Worm (Caenorhabditis elegans): ENCODE data around the gene Y67H2A.10.

Y67H2A.10 gene

ce11 chrIV:13311331-13312034, 22.2 kb upstream of the Y67H2A.10 start (continued):
- TF ChIP-seq rec-8 (tag; optimal IDR thresholded peaks at IDR 0.05) (no peak), ama-1 (optimal IDR thresholded peaks at IDR 0.05) (no peak), ama-1 (GFP tag; optimal IDR thresholded peaks at IDR 0.05) (no peak), mes-4 (tag; optimal IDR thresholded peaks at IDR 0.05) (no peak), ztf-25 (GFP tag; IDR thresholded peaks at IDR 0.05) (no peak), F57C9.4 (tag; optimal IDR thresholded peaks at IDR 0.05) (no peak), F39B2.1 (GFP tag; IDR thresholded peaks at IDR 0.05) (no peak), F57A8.1 (GFP tag; optimal IDR thresholded peaks at IDR 0.05) (no peak), aptf-2 (GFP tag; conservative IDR thresholded peaks at IDR 0.05) (no peak), tbp1 (GFP tag; optimal IDR thresholded peaks at IDR 0.05) (no peak), F52B5.7 (tag; optimal IDR thresholded peaks at IDR 0.05) (no peak), let-607 (tag; optimal IDR thresholded peaks at IDR 0.05) (no peak), Y79H2A.3 (GFP tag; conservative IDR thresholded peaks at IDR 0.05) (no peak), sptf-2 (GFP tag; optimal IDR thresholded peaks at IDR 0.05) (no peak), hlh-26 (GFP tag; conservative IDR thresholded peaks at IDR 0.05) (no peak), madf-10 (tag; optimal IDR thresholded peaks at IDR 0.05) (no peak), hmg-1.2 (GFP tag; IDR thresholded peaks at IDR 0.05) (peak; percentile 26; the same call in 1 of the 2 replicates), Y95B8A.8 (GFP tag; IDR thresholded peaks at IDR 0.05) (no peak), egl-44 (GFP tag; IDR thresholded peaks at IDR 0.05) (no peak), mcd-1 (GFP tag; IDR thresholded peaks at IDR 0.05) (0 out of 2 replicates have a peak, but pooled peaks have one; percentile 31), unc-130 (GFP tag; optimal IDR thresholded peaks at IDR 0.05) (no peak), lin-40 (tag; optimal IDR thresholded peaks at IDR 0.05) (no peak), lin-35 (GFP tag; optimal IDR thresholded peaks at IDR 0.05) (no peak), nfyb-1 (GFP tag; IDR thresholded peaks at IDR 0.05) (peak; percentile 10; the same call in 1 of the 2 replicates), dpff-1 (tag; optimal IDR thresholded peaks at IDR 0.05) (no peak), hsf-1 (GFP tag; IDR thresholded peaks at IDR 0.05) (peak; percentile 52; the same call in 1 of the 2 replicates), dox-1 (GFP tag; IDR thresholded peaks at IDR 0.05) (no peak), chd-7 (tag; optimal IDR thresholded peaks at IDR 0.05) (no peak), F55B11.4 (tag; optimal IDR thresholded peaks at IDR 0.05; ENCODE audit: borderline replicate concordance, insufficient read depth) (no peak), D2030.7 (GFP tag; IDR thresholded peaks at IDR 0.05) (peak; percentile 41; the same call in 1 of the 2 replicates), efl-1 (GFP tag; optimal IDR thresholded peaks at IDR 0.05) (peak; percentile 37), B0261.1 (tag; optimal IDR thresholded peaks at IDR 0.05) (no peak), Y67H2A.10 (GFP tag; conservative IDR thresholded peaks at IDR 0.05) (no peak), attf-6 (GFP tag; IDR thresholded peaks at IDR 0.05) (peak; percentile 66), madf-6 (GFP tag; IDR thresholded peaks at IDR 0.05) (peak; percentile 100), ceh-40 (GFP tag; IDR thresholded peaks at IDR 0.05) (no peak), F33H1.4 (GFP tag; IDR thresholded peaks at IDR 0.05) (peak; percentile 96), tbx-9 (tag; optimal IDR thresholded peaks at IDR 0.05; ENCODE audit: borderline replicate concordance) (no peak), madf-3 (GFP tag; IDR thresholded peaks at IDR 0.05) (no peak), lir-1 (GFP tag; conservative IDR thresholded peaks at IDR 0.05) (no peak), F23B12.7 (tag; optimal IDR thresholded peaks at IDR 0.05; ENCODE audit: insufficient read depth) (no peak), C17E4.6 (GFP tag; IDR thresholded peaks at IDR 0.05) (no peak), hlh-12 (tag; optimal IDR thresholded peaks at IDR 0.05) (no peak), nhr-27 (tag; optimal IDR thresholded peaks at IDR 0.05) (no peak), xnd-1 (tag; optimal IDR thresholded peaks at IDR 0.05) (peak; percentile 99), snpc-1.1 (tag; optimal IDR thresholded peaks at IDR 0.05; ENCODE audit: insufficient read depth) (no peak), gei-17 (GFP tag; optimal IDR thresholded peaks at IDR 0.05) (no peak)

Measured in whole organism, young adult.